Fruit fly (Drosophila melanogaster) whole organism, embryonic: ENCODE results near the gene CG1273.
A peak's percentile ranks its signal among the peaks of the same experiment; 100 is the strongest.

Experiments
- BEAF-32 ChIP-seq: fragments of 200-800 bp; sonication (Bioruptor generic); optimal IDR thresholded peaks from 3 replicates; lab custom pipeline; 2017; ENCODE audit warnings: missing biosample characterization, missing genetic modification characterization, mild to moderate bottlenecking, moderate library complexity, missing genetic modification reagents
- BtbVII ChIP-seq: fragments of 200-800 bp; sonication (Bioruptor generic); optimal IDR thresholded peaks from 3 replicates; lab custom pipeline; 2017; ENCODE audit warnings: missing biosample characterization, mild to moderate bottlenecking, missing genetic modification characterization
- C15 ChIP-seq: fragments of 200-800 bp; sonication (Bioruptor generic); IDR thresholded peaks from 3 replicates; pipeline ENCODE4 v1.3.6; 2022; ENCODE audit warnings: missing biosample characterization, missing genetic modification characterization
- CG10654 ChIP-seq: fragments of 200-800 bp; sonication (Bioruptor generic); optimal IDR thresholded peaks from 2 replicates; lab custom pipeline; 2016; ENCODE audit warnings: missing biosample characterization, missing genetic modification characterization
- CG11723 ChIP-seq: fragments of 200-800 bp; sonication (Bioruptor generic); optimal IDR thresholded peaks from 2 replicates; lab custom pipeline; 2017; ENCODE audit warnings: missing biosample characterization, mild to moderate bottlenecking, missing genetic modification characterization
- CG12155 ChIP-seq: fragments of 200-800 bp; sonication (Bioruptor generic); optimal IDR thresholded peaks from 3 replicates; lab custom pipeline; 2016; ENCODE audit warnings: missing biosample characterization, missing genetic modification characterization
- CG13296 ChIP-seq: fragments of 200-800 bp; sonication (Bioruptor generic); optimal IDR thresholded peaks from 3 replicates; lab custom pipeline; 2018; ENCODE audit warnings: missing biosample characterization, mild to moderate bottlenecking, missing genetic modification characterization
- CG1647 ChIP-seq: fragments of 200-800 bp; sonication (Bioruptor generic); optimal IDR thresholded peaks from 3 replicates; lab custom pipeline; 2016; ENCODE audit warnings: missing biosample characterization, missing genetic modification characterization
- CG16779 ChIP-seq: fragments of 200-800 bp; sonication (Bioruptor generic); IDR thresholded peaks from 2 replicates; pipeline ENCODE4 v1.3.6; 2022; ENCODE audit warnings: missing biosample characterization, missing genetic modification characterization
- CG17361 ChIP-seq: fragments of 200-800 bp; sonication (Bioruptor generic); IDR thresholded peaks from 3 replicates; pipeline ENCODE4 v1.3.6; 2022; ENCODE audit warnings: missing biosample characterization, missing genetic modification characterization
- CG17385 ChIP-seq: fragments of 200-800 bp; sonication (Bioruptor generic); optimal IDR thresholded peaks from 3 replicates; lab custom pipeline; 2018; ENCODE audit warnings: missing biosample characterization, mild to moderate bottlenecking, missing genetic modification characterization
- CG18262 ChIP-seq: fragments of 200-800 bp; optimal IDR thresholded peaks from 3 replicates; lab custom pipeline; 2019; ENCODE audit warnings: missing biosample characterization, mild to moderate bottlenecking, missing genetic modification characterization, moderate library complexity
- CG18619 ChIP-seq: fragments of 200-800 bp; sonication (Bioruptor generic); optimal IDR thresholded peaks from 3 replicates; lab custom pipeline; 2017; ENCODE audit warnings: missing biosample characterization, mild to moderate bottlenecking, missing genetic modification characterization
- CG3163 ChIP-seq: fragments of 200-800 bp; sonication (Bioruptor generic); optimal IDR thresholded peaks from 3 replicates; lab custom pipeline; 2016; ENCODE audit warnings: missing biosample characterization, missing genetic modification characterization
- CG3281 ChIP-seq: fragments of 200-800 bp; sonication (Bioruptor generic); optimal IDR thresholded peaks from 3 replicates; lab custom pipeline; 2017; ENCODE audit warnings: missing biosample characterization, mild to moderate bottlenecking, missing genetic modification characterization
- CG3838 ChIP-seq: fragments of 200-800 bp; sonication (Bioruptor generic); optimal IDR thresholded peaks from 3 replicates; lab custom pipeline; 2016; ENCODE audit warnings: missing biosample characterization, missing genetic modification characterization
- CG4424 ChIP-seq: fragments of 200-800 bp; sonication (Bioruptor generic); optimal IDR thresholded peaks from 3 replicates; lab custom pipeline; 2016; ENCODE audit warnings: missing biosample characterization, missing genetic modification characterization
- CG4617 ChIP-seq: fragments of 200-800 bp; sonication (Bioruptor generic); optimal IDR thresholded peaks from 3 replicates; lab custom pipeline; 2016; ENCODE audit warnings: missing biosample characterization, missing genetic modification characterization, borderline replicate concordance
- CG5245 ChIP-seq: fragments of 200-800 bp; sonication (Bioruptor generic); optimal IDR thresholded peaks from 3 replicates; lab custom pipeline; 2016; ENCODE audit warnings: missing biosample characterization, missing genetic modification characterization
- CG6813 ChIP-seq: fragments of 200-800 bp; sonication (Bioruptor generic); optimal IDR thresholded peaks from 2 replicates; lab custom pipeline; 2017; ENCODE audit warnings: missing biosample characterization, missing genetic modification characterization, mild to moderate bottlenecking, moderate library complexity, missing genetic modification reagents
- CG8765 ChIP-seq: fragments of 200-800 bp; sonication (Bioruptor generic); IDR thresholded peaks from 2 replicates; pipeline ENCODE4 v1.3.6; 2022; ENCODE audit warnings: missing biosample characterization, missing genetic modification characterization
- CG9797 ChIP-seq: fragments of 200-800 bp; sonication (Bioruptor generic); optimal IDR thresholded peaks from 3 replicates; lab custom pipeline; 2018; ENCODE audit warnings: missing biosample characterization, mild to moderate bottlenecking, missing genetic modification characterization
- CG9876 ChIP-seq: fragments of 200-800 bp; sonication (Bioruptor generic); optimal IDR thresholded peaks from 2 replicates; lab custom pipeline; 2016; ENCODE audit warnings: missing biosample characterization, missing genetic modification characterization
- D19B ChIP-seq: fragments of 200-800 bp; sonication (Bioruptor generic); optimal IDR thresholded peaks from 2 replicates; lab custom pipeline; 2017; ENCODE audit warnings: missing biosample characterization, mild to moderate bottlenecking, missing genetic modification characterization
- Dad ChIP-seq: fragments of 200-800 bp; sonication (Bioruptor generic); optimal IDR thresholded peaks from 3 replicates; lab custom pipeline; 2016; ENCODE audit warnings: missing biosample characterization, missing genetic modification characterization
- Dll ChIP-seq: fragments of 200-800 bp; sonication (Bioruptor generic); IDR thresholded peaks from 4 replicates; pipeline ENCODE4 v1.3.6; 2022; ENCODE audit warnings: missing biosample characterization, missing genetic modification characterization; ENCODE audit not compliant: partially characterized antibody
- Drgx ChIP-seq: fragments of 200-800 bp; sonication (Bioruptor generic); IDR thresholded peaks from 2 replicates; pipeline ENCODE4 v1.3.6; 2022; ENCODE audit warnings: missing biosample characterization, missing genetic modification characterization
- E2f2 ChIP-seq: fragments of 200-800 bp; sonication (Bioruptor generic); IDR thresholded peaks from 2 replicates; pipeline ENCODE4 v1.3.6; 2022; ENCODE audit warnings: missing biosample characterization, missing genetic modification characterization
- Ets65A ChIP-seq: fragments of 200-800 bp; sonication (Bioruptor generic); peaks from one replicate; lab custom pipeline; 2016; ENCODE audit warnings: missing biosample characterization, missing genetic modification characterization
- Fer2 ChIP-seq: fragments of 200-800 bp; sonication (Bioruptor generic); optimal IDR thresholded peaks from 2 replicates; lab custom pipeline; 2018; ENCODE audit warnings: missing biosample characterization, mild to moderate bottlenecking, missing genetic modification characterization, moderate library complexity
- Gug ChIP-seq: fragments of 200-800 bp; sonication (Bioruptor generic); IDR thresholded peaks from 4 replicates; pipeline ENCODE4 v1.3.6; 2022; ENCODE audit warnings: missing biosample characterization, missing genetic modification characterization
- HLHmδ ChIP-seq: fragments of 200-800 bp; sonication (Bioruptor generic); optimal IDR thresholded peaks from 2 replicates; lab custom pipeline; 2018; ENCODE audit warnings: missing biosample characterization, mild to moderate bottlenecking, missing genetic modification characterization, moderate library complexity
- Hmx ChIP-seq: fragments of 200-800 bp; sonication (Bioruptor generic); optimal IDR thresholded peaks from 2 replicates; lab custom pipeline; 2016; ENCODE audit warnings: missing biosample characterization, missing genetic modification characterization
- Jarid2 ChIP-seq: fragments of 200-800 bp; sonication (Bioruptor generic); optimal IDR thresholded peaks from 3 replicates; lab custom pipeline; 2017; ENCODE audit warnings: mild to moderate bottlenecking, missing biosample characterization, missing genetic modification reagents, missing genetic modification characterization
- NFAT ChIP-seq: fragments of 200-800 bp; sonication (Bioruptor generic); IDR thresholded peaks from 2 replicates; pipeline ENCODE4 v1.3.6; 2022; ENCODE audit warnings: missing biosample characterization, missing genetic modification characterization
- Sry-δ ChIP-seq: fragments of 200-800 bp; sonication (Bioruptor generic); optimal IDR thresholded peaks from 2 replicates; lab custom pipeline; 2016; ENCODE audit warnings: missing biosample characterization, missing genetic modification characterization
- Xbp1 ChIP-seq: fragments of 200-800 bp; sonication (Bioruptor generic); optimal IDR thresholded peaks from 3 replicates; lab custom pipeline; 2016; ENCODE audit warnings: missing biosample characterization, mild to moderate bottlenecking, missing genetic modification characterization
- bcd ChIP-seq: fragments of 200-800 bp; sonication (Bioruptor generic); optimal IDR thresholded peaks from 2 replicates; lab custom pipeline; 2017; ENCODE audit warnings: missing biosample characterization, mild to moderate bottlenecking, missing genetic modification characterization
- corto ChIP-seq: fragments of 200-800 bp; sonication (Bioruptor generic); optimal IDR thresholded peaks from 2 replicates; lab custom pipeline; 2016; ENCODE audit warnings: missing biosample characterization, mild to moderate bottlenecking, missing genetic modification characterization, moderate library complexity
- dmrt99B ChIP-seq: fragments of 200-800 bp; sonication (Bioruptor generic); optimal IDR thresholded peaks from 2 replicates; lab custom pipeline; 2018; ENCODE audit warnings: missing biosample characterization, mild to moderate bottlenecking, missing genetic modification characterization, moderate library complexity
- dpn ChIP-seq, 2 experiments: fragments of 200-800 bp; sonication (Bioruptor generic); optimal IDR thresholded peaks; 3 replicates each; lab custom pipeline; 2016; ENCODE audit warnings: missing biosample characterization in 2 of 2, missing genetic modification characterization in 2 of 2
- exex ChIP-seq: fragments of 200-800 bp; sonication (Bioruptor generic); optimal IDR thresholded peaks from 4 replicates; lab custom pipeline; 2018; ENCODE audit warnings: missing biosample characterization, mild to moderate bottlenecking, missing genetic modification characterization, moderate library complexity
- hbn ChIP-seq: fragments of 200-800 bp; sonication (Bioruptor generic); IDR thresholded peaks from 2 replicates; pipeline ENCODE4 v1.3.6; 2022; ENCODE audit warnings: missing biosample characterization, missing genetic modification characterization; ENCODE audit not compliant: partially characterized antibody
- her ChIP-seq: fragments of 200-800 bp; sonication (Bioruptor generic); optimal IDR thresholded peaks from 2 replicates; lab custom pipeline; 2016; ENCODE audit warnings: missing biosample characterization, missing genetic modification characterization
- nmo ChIP-seq: fragments of 200-800 bp; sonication (Bioruptor generic); optimal IDR thresholded peaks from 2 replicates; lab custom pipeline; 2018; ENCODE audit warnings: missing biosample characterization, mild to moderate bottlenecking, missing genetic modification characterization, moderate library complexity
- p53 ChIP-seq: fragments of 200-800 bp; sonication (Bioruptor generic); optimal IDR thresholded peaks from 2 replicates; lab custom pipeline; 2016; ENCODE audit warnings: missing biosample characterization, missing genetic modification characterization
- ranshi ChIP-seq: fragments of 200-800 bp; sonication (Bioruptor generic); IDR thresholded peaks from 2 replicates; pipeline ENCODE4 v1.3.6; 2022; ENCODE audit warnings: missing biosample characterization, missing genetic modification characterization
- sr ChIP-seq: fragments of 200-800 bp; sonication (Bioruptor generic); IDR thresholded peaks from 3 replicates; pipeline ENCODE4 v1.3.6; 2022; ENCODE audit warnings: missing biosample characterization, missing genetic modification characterization
- tgo ChIP-seq: fragments of 200-800 bp; sonication (Bioruptor generic); IDR thresholded peaks from 3 replicates; pipeline ENCODE4 v1.3.6; 2022; ENCODE audit warnings: missing biosample characterization, missing genetic modification characterization

CG1273 gene

dm6 chr3L:4277796-4278195 is 14.3 kb downstream of the CG1273 start, which contains the start of gene Ctl1 (continued):
- peak; percentile 84 for TF ChIP-seq CG9797 (GFP tag; lab: Kevin White, UChicago)

dm6 chr3L:4282627-4283026 is 19.1 kb downstream of the CG1273 start, which contains the start of gene CG11583:
Gene CG11583, minus strand, starts transcription at chr3L:4282817.
- TF ChIP-seq Sry-δ (GFP tag; lab: Kevin White, UChicago) (peak; percentile 47), dpn (GFP tag; optimal IDR thresholded peaks at IDR 0.05; lab: Kevin White, UChicago) (peak; percentile 48 to 62), CG18262 (tag; lab: Kevin White, UChicago) (peak; percentile 5), Xbp1 (peak; percentile 64), CG3163 (GFP tag; lab: Kevin White, UChicago) (peak; percentile 17), CG9876 (GFP tag; lab: Kevin White, UChicago) (peak; percentile 4), bcd (peak; percentile 31), CG4424 (GFP tag; lab: Kevin White, UChicago) (peak; percentile 23), her (peak; percentile 31), CG17385 (GFP tag; lab: Kevin White, UChicago) (no peak), CG1647 (peak; percentile 55), NFAT (GFP tag; lab: Robert Waterston, UW) (peak; percentile 48; the same call in 1 of the 2 replicates), E2f2 (peak; percentile 81), p53 (GFP tag; lab: Kevin White, UChicago) (peak; percentile 40), hbn (GFP tag; lab: Robert Waterston, UW) (no peak), tgo (GFP tag; lab: Robert Waterston, UW) (no peak), CG4617 (GFP tag; lab: Kevin White, UChicago) (peak; percentile 61), Jarid2 (GFP tag; lab: Kevin White, UChicago) (no peak), HLHmδ (GFP tag; lab: Kevin White, UChicago) (no peak), CG11723 (GFP tag; lab: Kevin White, UChicago) (no peak), CG3281 (peak; percentile 86), corto (GFP tag; lab: Kevin White, UChicago) (no peak), CG3838 (GFP tag; lab: Kevin White, UChicago) (no peak), Hmx (GFP tag; lab: Kevin White, UChicago) (no peak), CG17361 (GFP tag; lab: Robert Waterston, UW) (no peak), CG18619 (GFP tag; lab: Kevin White, UChicago) (no peak), BtbVII (GFP tag; lab: Kevin White, UChicago) (peak; percentile 5), Drgx (no peak), CG13296 (GFP tag; lab: Kevin White, UChicago) (no peak), sr (no peak), Fer2 (tag; lab: Kevin White, UChicago) (peak; percentile 6), exex (tag; lab: Kevin White, UChicago) (no peak), BEAF-32 (peak; percentile 35), dmrt99B (tag; lab: Kevin White, UChicago) (no peak), C15 (GFP tag; lab: Robert Waterston, UW) (no peak), Dll (GFP tag; lab: Robert Waterston, UW) (no peak; the same call in 3 of the 4 replicates), CG16779 (GFP tag; lab: Robert Waterston, UW) (0 out of 2 replicates have a peak, but pooled peaks have one; percentile 2), D19B (no peak), CG10654 (GFP tag; lab: Kevin White, UChicago) (no peak), CG8765 (GFP tag; lab: Robert Waterston, UW) (no peak), CG12155 (GFP tag; lab: Kevin White, UChicago) (peak; percentile 43), nmo (GFP tag; lab: Kevin White, UChicago) (peak; percentile 24), CG5245 (GFP tag; lab: Kevin White, UChicago) (peak; percentile 15), ranshi (GFP tag; lab: Robert Waterston, UW) (no peak), Gug (GFP tag; lab: Robert Waterston, UW) (0 out of 4 replicates have a peak, but pooled peaks have one; percentile 30), Ets65A (GFP tag; lab: Kevin White, UChicago) (peak; percentile 70), CG6813 (no peak), Dad (GFP tag; lab: Kevin White, UChicago) (peak; percentile 35)
